Worm (Caenorhabditis elegans): ENCODE measurements around the gene gei-6.

DNA sequence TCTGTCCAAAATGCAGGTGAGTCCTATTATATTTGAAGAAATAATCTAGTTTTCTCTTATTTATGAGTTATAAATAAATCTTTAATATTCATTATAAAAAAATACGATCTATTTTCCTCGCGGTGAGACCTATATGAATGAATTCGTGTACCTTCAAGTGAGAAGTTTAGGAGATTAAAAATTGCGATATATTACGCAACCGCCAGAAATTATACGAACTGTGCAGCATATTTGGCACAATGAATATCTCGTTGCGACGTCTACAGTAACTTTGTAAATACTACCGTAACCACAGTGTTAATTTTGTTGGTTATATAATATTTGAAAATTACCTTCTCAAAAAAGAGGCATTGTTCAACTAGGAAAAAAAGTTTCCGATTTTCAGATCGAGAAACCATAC lies 6.3 kb downstream of the gei-6 start:
- no peak for TF ChIP-seq daf-12 (tag; optimal IDR thresholded peaks at IDR 0.05)
- TF ChIP-seq F37D6.2 (tag; optimal IDR thresholded peaks at IDR 0.05): no peak
- TF ChIP-seq ceh-82 (tag; optimal IDR thresholded peaks at IDR 0.05): no peak
- TF ChIP-seq fkh-10 (GFP tag; optimal IDR thresholded peaks at IDR 0.05): no peak
- no peak for TF ChIP-seq pha-4 (GFP tag; IDR thresholded peaks at IDR 0.05)
- no peak for TF ChIP-seq pha-4 (tag; optimal IDR thresholded peaks at IDR 0.05)
- no peak for TF ChIP-seq mxl-3 (GFP tag; optimal IDR thresholded peaks at IDR 0.05)
- TF ChIP-seq nhr-76 (tag; optimal IDR thresholded peaks at IDR 0.05): no peak

All from whole organism, L4 larva.